Fruit fly (Drosophila melanogaster): ENCODE data around the gene ca.
A peak's percentile ranks its signal among the peaks of the same experiment; 100 is the strongest.

Gene ca

DNA sequence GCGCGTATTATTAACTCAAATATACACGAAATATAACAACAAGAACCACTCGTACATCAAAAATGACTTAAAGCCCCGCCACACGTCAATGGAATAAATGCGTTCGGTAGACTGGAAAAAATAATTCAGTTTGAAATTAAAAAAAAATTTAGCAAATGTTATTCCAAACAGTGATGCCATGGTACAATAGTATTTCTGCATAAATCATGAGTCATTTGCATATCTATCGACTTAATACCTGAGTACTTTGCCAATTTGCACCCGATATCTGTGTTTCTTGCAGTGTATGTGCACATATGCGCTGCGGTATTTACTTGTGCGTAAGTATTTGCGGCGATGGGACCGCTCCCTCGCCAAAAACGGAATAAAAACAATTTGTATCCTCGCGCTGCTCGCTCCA lies 43.5 kb upstream of the ca start (continued):
- TF ChIP-seq lz (GFP tag; optimal IDR thresholded peaks at IDR 0.05) = peak; percentile 98
- peak; percentile 93 for TF ChIP-seq Eip75B (GFP tag; optimal IDR thresholded peaks at IDR 0.05)
- TF ChIP-seq CG10669 (GFP tag; optimal IDR thresholded peaks at IDR 0.05) = peak; percentile 83
- peak; percentile 98 for TF ChIP-seq Ets21C (GFP tag; optimal IDR thresholded peaks at IDR 0.05)
- peak; percentile 98 for TF ChIP-seq Smox (GFP tag; optimal IDR thresholded peaks at IDR 0.05)
- TF ChIP-seq Hr4 (GFP tag; optimal IDR thresholded peaks at IDR 0.05) = peak; percentile 79
- no peak for TF ChIP-seq dac (GFP tag; optimal IDR thresholded peaks at IDR 0.05)
- peak; percentile 93 for TF ChIP-seq CG7368 (GFP tag; optimal IDR thresholded peaks at IDR 0.05)
- TF ChIP-seq CG32006 (GFP tag; optimal IDR thresholded peaks at IDR 0.05) = peak; percentile 70
- TF ChIP-seq svp (GFP tag) = peak; percentile 98
- TF ChIP-seq fkh (GFP tag; optimal IDR thresholded peaks at IDR 0.05) = no peak
- peak; percentile 95 for TF ChIP-seq CG6792 (GFP tag; optimal IDR thresholded peaks at IDR 0.05)
- peak; percentile 90 for TF ChIP-seq achi (GFP tag; optimal IDR thresholded peaks at IDR 0.05)

DNA sequence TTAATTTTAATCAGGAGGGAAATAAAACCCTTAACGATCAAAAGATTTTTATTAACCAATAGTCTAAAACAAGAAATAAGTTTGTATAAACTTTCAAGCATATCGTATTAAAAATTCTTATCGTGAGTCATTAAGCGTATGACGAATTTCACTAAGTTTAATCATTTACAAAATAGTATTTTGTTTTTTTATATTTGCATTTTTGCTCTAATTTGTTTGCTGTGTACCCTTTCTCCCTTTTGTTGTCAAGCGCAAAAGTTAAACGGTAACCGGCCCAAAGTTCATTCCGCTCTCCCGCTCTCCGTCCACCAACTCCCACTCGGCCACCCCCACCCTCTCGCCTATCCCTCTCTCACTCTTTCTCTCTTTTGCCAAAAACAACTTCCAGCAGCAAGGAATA lies 42.8 kb upstream of the ca start:
- no peak for TF ChIP-seq Hr38 (GFP tag; optimal IDR thresholded peaks at IDR 0.05)
- TF ChIP-seq vri (GFP tag; optimal IDR thresholded peaks at IDR 0.05) = no peak
- TF ChIP-seq achi (GFP tag; optimal IDR thresholded peaks at IDR 0.05) = peak; percentile 21
- peak; percentile 46 for TF ChIP-seq CG15336 (GFP tag; IDR thresholded peaks at IDR 0.05)
- no peak for TF ChIP-seq CG7368 (GFP tag; optimal IDR thresholded peaks at IDR 0.05)
- TF ChIP-seq cyc (GFP tag; optimal IDR thresholded peaks at IDR 0.05) = peak; percentile 46
- TF ChIP-seq fd59A (GFP tag; optimal IDR thresholded peaks at IDR 0.05) = no peak
- peak; percentile 2 for TF ChIP-seq CG11902 (GFP tag; optimal IDR thresholded peaks at IDR 0.05)
- TF ChIP-seq fkh (GFP tag; optimal IDR thresholded peaks at IDR 0.05) = no peak
- peak; percentile 79 for TF ChIP-seq topi (GFP tag; optimal IDR thresholded peaks at IDR 0.05)
- no peak for TF ChIP-seq CG10631 (GFP tag; optimal IDR thresholded peaks at IDR 0.05)
- TF ChIP-seq CG1621 (tag; optimal IDR thresholded peaks at IDR 0.05) = no peak
- TF ChIP-seq CG31627 (GFP tag; optimal IDR thresholded peaks at IDR 0.05) = peak; percentile 67
- no peak for TF ChIP-seq fd85E (GFP tag; optimal IDR thresholded peaks at IDR 0.05)
- TF ChIP-seq Eip75B (GFP tag; optimal IDR thresholded peaks at IDR 0.05) = no peak
- TF ChIP-seq CG10669 (GFP tag; optimal IDR thresholded peaks at IDR 0.05) = peak; percentile 1
- no peak for TF ChIP-seq CG9139 (GFP tag; optimal IDR thresholded peaks at IDR 0.05)
- TF ChIP-seq CG4318 (GFP tag; optimal IDR thresholded peaks at IDR 0.05) = no peak
- TF ChIP-seq CG8119 (GFP tag; IDR thresholded peaks at IDR 0.05) = no peak
- peak; percentile 55 for TF ChIP-seq lz (GFP tag; optimal IDR thresholded peaks at IDR 0.05)
- peak; percentile 37 for TF ChIP-seq OdsH (GFP tag; optimal IDR thresholded peaks at IDR 0.05)
- no peak for TF ChIP-seq Met (GFP tag; optimal IDR thresholded peaks at IDR 0.05)
- peak; percentile 40 for TF ChIP-seq CG34406 (GFP tag; optimal IDR thresholded peaks at IDR 0.05)
- no peak for TF ChIP-seq Hr4 (GFP tag; optimal IDR thresholded peaks at IDR 0.05)
- no peak for TF ChIP-seq CG3919 (GFP tag; optimal IDR thresholded peaks at IDR 0.05)
- no peak for TF ChIP-seq CG3032 (tag; optimal IDR thresholded peaks at IDR 0.05)
- TF ChIP-seq CG6792 (GFP tag; optimal IDR thresholded peaks at IDR 0.05) = peak; percentile 16
- peak; percentile 40 for TF ChIP-seq esn (GFP tag; optimal IDR thresholded peaks at IDR 0.05)
- TF ChIP-seq CG6276 (GFP tag; optimal IDR thresholded peaks at IDR 0.05) = peak; percentile 12
- TF ChIP-seq CG6854 (GFP tag; optimal IDR thresholded peaks at IDR 0.05) = peak; percentile 10
- TF ChIP-seq CG32006 (GFP tag; optimal IDR thresholded peaks at IDR 0.05) = peak; percentile 16
- no peak for TF ChIP-seq salr (GFP tag; optimal IDR thresholded peaks at IDR 0.05)
- no peak for TF ChIP-seq Eip93F (GFP tag; optimal IDR thresholded peaks at IDR 0.05)
- TF ChIP-seq CG6163 (GFP tag; IDR thresholded peaks at IDR 0.05) = peak; percentile 33; the same call in 1 of the 3 replicates
- TF ChIP-seq eg (GFP tag; IDR thresholded peaks at IDR 0.05) = 0 out of 3 replicates have a peak, but pooled peaks have one; percentile 35
- TF ChIP-seq dsx (GFP tag; optimal IDR thresholded peaks at IDR 0.05; ENCODE audit: poor library complexity, severe bottlenecking) = no peak
- TF ChIP-seq net (GFP tag; optimal IDR thresholded peaks at IDR 0.05) = no peak
- TF ChIP-seq ss (GFP tag; optimal IDR thresholded peaks at IDR 0.05) = no peak
- peak; percentile 37 for TF ChIP-seq Ets21C (GFP tag; optimal IDR thresholded peaks at IDR 0.05)
- no peak for TF ChIP-seq CG8319 (GFP tag; optimal IDR thresholded peaks at IDR 0.05)
- peak; percentile 33 for TF ChIP-seq Sox102F (GFP tag; optimal IDR thresholded peaks at IDR 0.05)
- peak; percentile 61 for TF ChIP-seq Smox (GFP tag; optimal IDR thresholded peaks at IDR 0.05)
- TF ChIP-seq pdm3 (GFP tag; optimal IDR thresholded peaks at IDR 0.05) = peak; percentile 3
- no peak for TF ChIP-seq svp (GFP tag)
- no peak for TF ChIP-seq Lpt (GFP tag; optimal IDR thresholded peaks at IDR 0.05)
- no peak for TF ChIP-seq Gug (GFP tag; IDR thresholded peaks at IDR 0.05)
- peak; percentile 80 for TF ChIP-seq Eip78C (GFP tag)
- TF ChIP-seq Hr39 (GFP tag; optimal IDR thresholded peaks at IDR 0.05) = peak; percentile 68
